Fruit fly (Drosophila melanogaster) whole organism, prepupa: Measurements from ENCODE around the gene Cdep.

Experiments
- CG10631 ChIP-seq: fragments of 200-800 bp; sonication (Bioruptor generic); optimal IDR thresholded peaks from 2 replicates; lab custom pipeline; 2016; ENCODE audit warnings: missing biosample characterization, missing genetic modification characterization
- CG10669 ChIP-seq: fragments of 200-800 bp; sonication (Bioruptor generic); optimal IDR thresholded peaks from 3 replicates; lab custom pipeline; 2018; ENCODE audit warnings: missing biosample characterization, mild to moderate bottlenecking, missing genetic modification characterization, moderate library complexity
- CG11294 ChIP-seq: fragments of 200-800 bp; sonication (Bioruptor generic); IDR thresholded peaks from 2 replicates; pipeline ENCODE4 v1.3.6; 2022; ENCODE audit warnings: missing biosample characterization, missing genetic modification characterization
- CG11762 ChIP-seq: fragments of 200-800 bp; sonication (Bioruptor generic); optimal IDR thresholded peaks from 3 replicates; lab custom pipeline; 2016; ENCODE audit warnings: missing biosample characterization, missing genetic modification characterization; ENCODE audit not compliant: insufficient read depth
- CG15336 ChIP-seq: fragments of 200-800 bp; sonication (Bioruptor generic); IDR thresholded peaks from 2 replicates; pipeline ENCODE4 v1.3.6; 2022; ENCODE audit warnings: missing biosample characterization, missing genetic modification characterization
- CG1621 ChIP-seq: fragments of 200-800 bp; sonication (Bioruptor generic); optimal IDR thresholded peaks from 3 replicates; lab custom pipeline; 2018; ENCODE audit warnings: missing biosample characterization, mild to moderate bottlenecking, missing genetic modification characterization
- CG16779 ChIP-seq: fragments of 200-800 bp; sonication (Bioruptor generic); optimal IDR thresholded peaks from 3 replicates; lab custom pipeline; 2017; ENCODE audit warnings: missing biosample characterization, mild to moderate bottlenecking, missing genetic modification characterization
- CG3032 ChIP-seq: fragments of 200-800 bp; optimal IDR thresholded peaks from 2 replicates; lab custom pipeline; 2019; ENCODE audit warnings: missing biosample characterization, mild to moderate bottlenecking, missing genetic modification characterization, moderate library complexity
- CG31627 ChIP-seq: fragments of 200-800 bp; sonication (Bioruptor generic); optimal IDR thresholded peaks from 3 replicates; lab custom pipeline; 2016; ENCODE audit warnings: missing biosample characterization, missing genetic modification characterization
- CG32006 ChIP-seq: fragments of 200-800 bp; sonication (Bioruptor generic); optimal IDR thresholded peaks from 3 replicates; lab custom pipeline; 2017; ENCODE audit warnings: missing biosample characterization, mild to moderate bottlenecking, missing genetic modification characterization
- CG3919 ChIP-seq: fragments of 200-800 bp; sonication (Bioruptor generic); optimal IDR thresholded peaks from 3 replicates; lab custom pipeline; 2016; ENCODE audit warnings: missing biosample characterization, missing genetic modification characterization
- CG4318 ChIP-seq: fragments of 200-800 bp; sonication (Bioruptor generic); optimal IDR thresholded peaks from 3 replicates; lab custom pipeline; 2017; ENCODE audit warnings: missing biosample characterization, mild to moderate bottlenecking, missing genetic modification characterization
- CG6163 ChIP-seq: fragments of 200-800 bp; sonication (Bioruptor generic); IDR thresholded peaks from 3 replicates; pipeline ENCODE4 v1.3.6; 2022; ENCODE audit warnings: missing biosample characterization, missing genetic modification characterization
- CG6276 ChIP-seq: fragments of 200-800 bp; sonication (Bioruptor generic); optimal IDR thresholded peaks from 2 replicates; lab custom pipeline; 2017; ENCODE audit warnings: missing biosample characterization, mild to moderate bottlenecking, missing genetic modification characterization
- CG6792 ChIP-seq: fragments of 200-800 bp; sonication (Bioruptor generic); optimal IDR thresholded peaks from 3 replicates; lab custom pipeline; 2016; ENCODE audit warnings: missing biosample characterization, missing genetic modification characterization
- CG6808 ChIP-seq: fragments of 200-800 bp; sonication (Bioruptor generic); optimal IDR thresholded peaks from 3 replicates; lab custom pipeline; 2017; ENCODE audit warnings: missing biosample characterization, missing genetic modification characterization, mild to moderate bottlenecking, moderate library complexity, missing genetic modification reagents
- CG7368 ChIP-seq: fragments of 200-800 bp; sonication (Bioruptor generic); optimal IDR thresholded peaks from 3 replicates; lab custom pipeline; 2016; ENCODE audit warnings: missing biosample characterization, missing genetic modification characterization
- CG8319 ChIP-seq: fragments of 200-800 bp; sonication (Bioruptor generic); optimal IDR thresholded peaks from 3 replicates; lab custom pipeline; 2016; ENCODE audit warnings: missing biosample characterization, missing genetic modification characterization
- CG8632 ChIP-seq: fragments of 200-800 bp; sonication (Bioruptor generic); optimal IDR thresholded peaks from 3 replicates; lab custom pipeline; 2016; ENCODE audit warnings: missing biosample characterization, missing genetic modification characterization
- Eip75B ChIP-seq: fragments of 200-800 bp; sonication (Bioruptor generic); optimal IDR thresholded peaks from 3 replicates; lab custom pipeline; 2016; ENCODE audit warnings: missing biosample characterization, missing genetic modification characterization
- Eip78C ChIP-seq: fragments of 200-800 bp; sonication (Bioruptor generic); peaks from one replicate; lab custom pipeline; 2016; ENCODE audit warnings: missing biosample characterization, missing genetic modification characterization
- Eip93F ChIP-seq: fragments of 200-800 bp; sonication (Bioruptor generic); optimal IDR thresholded peaks from 2 replicates; lab custom pipeline; 2016; ENCODE audit warnings: missing biosample characterization, mild to moderate bottlenecking, missing genetic modification characterization
- Gug ChIP-seq: fragments of 200-800 bp; sonication (Bioruptor generic); IDR thresholded peaks from 2 replicates; pipeline ENCODE4 v1.3.6; 2022; ENCODE audit warnings: missing biosample characterization, missing genetic modification characterization
- Hr38 ChIP-seq: sonication (Bioruptor generic); optimal IDR thresholded peaks from 2 replicates; lab custom pipeline; 2016; ENCODE audit warnings: missing biosample characterization, missing genetic modification characterization
- Hr39 ChIP-seq: fragments of 200-800 bp; sonication (Bioruptor generic); optimal IDR thresholded peaks from 2 replicates; lab custom pipeline; 2016; ENCODE audit warnings: missing biosample characterization, missing genetic modification characterization
- Hr4 ChIP-seq: fragments of 200-800 bp; sonication (Bioruptor generic); optimal IDR thresholded peaks from 3 replicates; lab custom pipeline; 2016; ENCODE audit warnings: missing biosample characterization, missing genetic modification characterization
- Met ChIP-seq: fragments of 200-800 bp; sonication (Bioruptor generic); optimal IDR thresholded peaks from 3 replicates; lab custom pipeline; 2016; ENCODE audit warnings: missing biosample characterization, missing genetic modification characterization
- OdsH ChIP-seq: fragments of 200-800 bp; sonication (Bioruptor generic); optimal IDR thresholded peaks from 3 replicates; lab custom pipeline; 2016; ENCODE audit warnings: missing biosample characterization, missing genetic modification characterization
- Smox ChIP-seq: fragments of 200-800 bp; sonication (Bioruptor generic); optimal IDR thresholded peaks from 3 replicates; lab custom pipeline; 2016; ENCODE audit warnings: missing biosample characterization, missing genetic modification characterization
- Sox102F ChIP-seq: fragments of 200-800 bp; sonication (Bioruptor generic); optimal IDR thresholded peaks from 2 replicates; lab custom pipeline; 2016; ENCODE audit warnings: missing biosample characterization, mild to moderate bottlenecking, missing genetic modification characterization
- Sox14 ChIP-seq: fragments of 200-800 bp; sonication (Bioruptor generic); optimal IDR thresholded peaks from 3 replicates; lab custom pipeline; 2016; ENCODE audit warnings: missing biosample characterization, missing genetic modification characterization
- Sox15 ChIP-seq: fragments of 200-800 bp; sonication (Bioruptor generic); optimal IDR thresholded peaks from 3 replicates; lab custom pipeline; 2016; ENCODE audit warnings: missing biosample characterization, missing genetic modification characterization
- achi ChIP-seq: fragments of 200-800 bp; sonication (Bioruptor generic); optimal IDR thresholded peaks from 3 replicates; lab custom pipeline; 2016; ENCODE audit warnings: missing biosample characterization, missing genetic modification characterization
- cyc ChIP-seq: fragments of 200-800 bp; sonication (Bioruptor generic); optimal IDR thresholded peaks from 3 replicates; lab custom pipeline; 2016; ENCODE audit warnings: missing biosample characterization, missing genetic modification characterization
- dsx ChIP-seq: fragments of 200-800 bp; optimal IDR thresholded peaks from 3 replicates; lab custom pipeline; 2019; ENCODE audit warnings: missing biosample characterization, mild to moderate bottlenecking, missing genetic modification characterization, moderate library complexity; ENCODE audit not compliant: poor library complexity, severe bottlenecking
- eg ChIP-seq: fragments of 200-800 bp; sonication (Bioruptor generic); IDR thresholded peaks from 3 replicates; pipeline ENCODE4 v1.3.6; 2022; ENCODE audit warnings: missing biosample characterization, missing genetic modification characterization
- esn ChIP-seq: fragments of 200-800 bp; sonication (Bioruptor generic); optimal IDR thresholded peaks from 2 replicates; lab custom pipeline; 2016; ENCODE audit warnings: missing biosample characterization, mild to moderate bottlenecking, missing genetic modification characterization, moderate library complexity
- fd59A ChIP-seq: fragments of 200-800 bp; sonication (Bioruptor generic); optimal IDR thresholded peaks from 2 replicates; lab custom pipeline; 2017; ENCODE audit warnings: missing biosample characterization, mild to moderate bottlenecking, missing genetic modification characterization, missing genetic modification reagents
- lz ChIP-seq: fragments of 200-800 bp; sonication (Bioruptor generic); optimal IDR thresholded peaks from 3 replicates; lab custom pipeline; 2016; ENCODE audit warnings: missing biosample characterization, missing genetic modification characterization
- net ChIP-seq: fragments of 200-800 bp; sonication (Bioruptor generic); optimal IDR thresholded peaks from 3 replicates; lab custom pipeline; 2016; ENCODE audit warnings: missing biosample characterization, missing genetic modification characterization
- pdm3 ChIP-seq: fragments of 200-800 bp; sonication (Bioruptor generic); optimal IDR thresholded peaks from 3 replicates; lab custom pipeline; 2016; ENCODE audit warnings: missing biosample characterization, missing genetic modification characterization
- salr ChIP-seq, 2 experiments: fragments of 200-800 bp; sonication (Bioruptor generic); optimal IDR thresholded peaks; 3 replicates each; lab custom pipeline; 2016 to 2018; ENCODE audit warnings: missing biosample characterization in 2 of 2, missing genetic modification characterization in 2 of 2, mild to moderate bottlenecking in 1 of 2
- ss ChIP-seq, 2 experiments: fragments of 200-800 bp; sonication (Bioruptor generic); optimal IDR thresholded peaks; 2 replicates in 1 of 2; 3 replicates in 1 of 2; lab custom pipeline; 2017 to 2018; ENCODE audit warnings: mild to moderate bottlenecking in 2 of 2, missing biosample characterization in 2 of 2, missing genetic modification characterization in 2 of 2, moderate library complexity in 1 of 2
- svp ChIP-seq: fragments of 200-800 bp; sonication (Bioruptor generic); peaks from one replicate; lab custom pipeline; 2016; ENCODE audit warnings: missing biosample characterization, missing genetic modification characterization
- topi ChIP-seq: fragments of 200-800 bp; sonication (Bioruptor generic); optimal IDR thresholded peaks from 3 replicates; lab custom pipeline; 2016; ENCODE audit warnings: missing biosample characterization, missing genetic modification characterization
- vri ChIP-seq: fragments of 200-800 bp; sonication (Bioruptor generic); optimal IDR thresholded peaks from 3 replicates; lab custom pipeline; 2016; ENCODE audit warnings: missing biosample characterization, mild to moderate bottlenecking, missing genetic modification characterization

Cdep gene

dm6 chr3R:4973762-4974369, 63.5 kb downstream of the Cdep start (continued):
- TF ChIP-seq CG7368 (no peak), vri (GFP tag; lab: Kevin White, UChicago) (no peak), Sox102F (no peak), CG15336 (0 out of 2 replicates have a peak, but pooled peaks have one; percentile 6), CG6792 (GFP tag; lab: Kevin White, UChicago) (no peak), achi (GFP tag; lab: Kevin White, UChicago) (no peak), CG6163 (0 out of 3 replicates have a peak, but pooled peaks have one; percentile 38), Hr38 (GFP tag; lab: Kevin White, UChicago) (no peak), CG16779 (no peak), CG4318 (GFP tag; lab: Kevin White, UChicago) (peak; percentile 36), Eip75B (GFP tag; lab: Kevin White, UChicago) (no peak), CG8319 (no peak), ss (GFP tag; optimal IDR thresholded peaks at IDR 0.05; lab: Kevin White, UChicago) (peak in 1 of 2 experiments; percentile 91), CG10669 (GFP tag; lab: Kevin White, UChicago) (peak; percentile 19), salr (GFP tag; optimal IDR thresholded peaks at IDR 0.05; lab: Kevin White, UChicago) (peak in 1 of 2 experiments; percentile 47), svp (peak; percentile 50), CG3919 (GFP tag; lab: Kevin White, UChicago) (peak; percentile 0), Hr4 (GFP tag; lab: Kevin White, UChicago) (peak; percentile 53), Sox14 (GFP tag; lab: Kevin White, UChicago) (no peak), Met (GFP tag; lab: Kevin White, UChicago) (no peak), Hr39 (GFP tag; lab: Kevin White, UChicago) (no peak), net (GFP tag; lab: Kevin White, UChicago) (peak; percentile 26), CG8632 (GFP tag; lab: Kevin White, UChicago) (no peak), Smox (GFP tag; lab: Kevin White, UChicago) (no peak), CG32006 (GFP tag; lab: Kevin White, UChicago) (peak; percentile 58), lz (GFP tag; lab: Kevin White, UChicago) (no peak), CG6276 (peak; percentile 18), esn (GFP tag; lab: Kevin White, UChicago) (peak; percentile 13), CG1621 (tag; lab: Kevin White, UChicago) (no peak), CG10631 (GFP tag; lab: Kevin White, UChicago) (peak; percentile 6)

DNA sequence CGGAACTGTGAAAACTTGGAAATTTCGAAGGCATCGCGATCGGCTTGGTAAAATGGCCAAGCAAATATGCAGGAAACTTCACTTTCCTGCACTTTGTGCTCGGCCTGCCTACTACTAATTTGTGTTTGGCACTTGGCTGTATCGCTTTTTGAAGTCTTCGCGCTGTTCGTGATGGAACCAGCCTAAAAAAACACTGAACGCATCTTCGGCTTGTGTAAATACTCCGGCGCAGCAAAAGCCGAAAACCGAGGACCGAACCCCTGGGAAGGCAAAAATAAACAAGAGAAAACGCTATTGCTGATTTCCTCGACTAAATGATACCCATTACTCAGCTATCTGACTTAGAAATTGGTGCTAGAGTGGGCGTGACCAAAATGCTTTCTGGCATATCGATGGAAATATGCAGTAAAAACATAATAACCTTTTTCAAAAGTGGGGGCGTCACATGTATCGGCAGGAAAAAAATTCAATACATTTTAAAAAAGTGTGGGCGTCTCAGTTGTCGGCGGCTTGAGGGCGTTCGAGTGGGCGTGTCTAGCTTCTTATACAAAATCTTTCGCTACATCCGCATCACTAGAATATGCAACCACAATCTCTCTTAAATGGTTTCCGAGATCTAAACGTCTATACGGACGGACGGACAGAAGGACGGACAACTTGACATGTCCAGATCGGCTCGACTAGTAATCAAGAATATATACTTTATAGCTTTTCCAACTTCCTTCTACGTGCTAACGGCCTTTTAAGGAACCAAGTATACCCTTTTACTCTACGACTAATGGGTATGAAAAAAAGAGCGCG, 64.4 kb downstream of the Cdep start:
- TF ChIP-seq dsx (GFP tag; lab: Kevin White, UChicago) = no peak
- no peak for TF ChIP-seq Hr38 (GFP tag; lab: Kevin White, UChicago)
- peak; percentile 12 for TF ChIP-seq topi
- peak; percentile 4 for TF ChIP-seq CG6808 (GFP tag; lab: Kevin White, UChicago)
- no peak for TF ChIP-seq CG15336
- TF ChIP-seq vri (GFP tag; lab: Kevin White, UChicago) = no peak
- TF ChIP-seq Sox15 (GFP tag; lab: Kevin White, UChicago) = no peak
- TF ChIP-seq CG6163 = no peak
- TF ChIP-seq CG6792 (GFP tag; lab: Kevin White, UChicago) = peak; percentile 6
- no peak for TF ChIP-seq CG4318 (GFP tag; lab: Kevin White, UChicago)
- no peak for TF ChIP-seq CG7368
- TF ChIP-seq CG10631 (GFP tag; lab: Kevin White, UChicago) = no peak
- TF ChIP-seq lz (GFP tag; lab: Kevin White, UChicago) = no peak
- TF ChIP-seq Eip75B (GFP tag; lab: Kevin White, UChicago) = no peak
- peak; percentile 7 for TF ChIP-seq pdm3 (GFP tag; lab: Kevin White, UChicago)
- TF ChIP-seq CG31627 (GFP tag; lab: Kevin White, UChicago) = peak; percentile 20
- no peak for TF ChIP-seq ss (GFP tag; optimal IDR thresholded peaks at IDR 0.05; lab: Kevin White, UChicago)
- peak; percentile 4 for TF ChIP-seq Sox14 (GFP tag; lab: Kevin White, UChicago)
- no peak for TF ChIP-seq CG10669 (GFP tag; lab: Kevin White, UChicago)
- TF ChIP-seq CG11294 (GFP tag; lab: Robert Waterston, UW) = no peak
- TF ChIP-seq cyc (GFP tag; lab: Kevin White, UChicago) = no peak
- no peak for TF ChIP-seq salr (GFP tag; optimal IDR thresholded peaks at IDR 0.05; lab: Kevin White, UChicago)
- TF ChIP-seq OdsH (GFP tag; lab: Kevin White, UChicago) = peak; percentile 1
- TF ChIP-seq CG11762 (GFP tag; lab: Kevin White, UChicago) = no peak
- no peak for TF ChIP-seq eg
- no peak for TF ChIP-seq fd59A (GFP tag; lab: Kevin White, UChicago)
- peak; percentile 18 for TF ChIP-seq esn (GFP tag; lab: Kevin White, UChicago)
- no peak for TF ChIP-seq CG3032 (tag; lab: Kevin White, UChicago)
- TF ChIP-seq Gug = no peak
- TF ChIP-seq Eip78C = peak; percentile 79
- TF ChIP-seq Hr39 (GFP tag; lab: Kevin White, UChicago) = no peak
- TF ChIP-seq Eip93F = no peak
